Fruit fly (Drosophila melanogaster): ENCODE results near the gene CG14414.

Gene CG14414

dm6 chrX:14580359-14580961 is at the start of gene CG14414 (continued):
- TF ChIP-seq pb (GFP tag; optimal IDR thresholded peaks at IDR 0.05) (no peak), Sox100B (GFP tag; optimal IDR thresholded peaks at IDR 0.05) (no peak), CG12299 (tag; optimal IDR thresholded peaks at IDR 0.05) (no peak), Dp (GFP tag; optimal IDR thresholded peaks at IDR 0.05) (peak; percentile 87), CG14860 (GFP tag; IDR thresholded peaks at IDR 0.05; ENCODE audit: partially characterized antibody) (peak; percentile 70), CG6272 (GFP tag; IDR thresholded peaks at IDR 0.05) (peak; percentile 30; the same call in 1 of the 2 replicates), CG8388 (GFP tag; optimal IDR thresholded peaks at IDR 0.05) (no peak), Lhr (GFP tag; optimal IDR thresholded peaks at IDR 0.05) (peak; percentile 63), CG9437 (GFP tag; optimal IDR thresholded peaks at IDR 0.05) (no peak), MESR4 (GFP tag; optimal IDR thresholded peaks at IDR 0.05) (peak; percentile 90), NC2β (GFP tag; optimal IDR thresholded peaks at IDR 0.05) (peak; percentile 5), dpn (GFP tag; optimal IDR thresholded peaks at IDR 0.05) (peak in 1 of 2 experiments; percentile 28), Six4 (GFP tag; optimal IDR thresholded peaks at IDR 0.05) (no peak), gro (GFP tag; optimal IDR thresholded peaks at IDR 0.05) (peak; percentile 28), toy (GFP tag; IDR thresholded peaks at IDR 0.05) (no peak), Gug (GFP tag; IDR thresholded peaks at IDR 0.05) (peak; percentile 37; the same call in 2 of the 4 replicates), CG42726 (GFP tag; IDR thresholded peaks at IDR 0.05; ENCODE audit: partially characterized antibody) (peak; percentile 94), Dad (GFP tag; optimal IDR thresholded peaks at IDR 0.05) (peak; percentile 11), Hey (tag; optimal IDR thresholded peaks at IDR 0.05) (no peak), slbo (GFP tag; IDR thresholded peaks at IDR 0.05) (peak; percentile 74), gcm2 (GFP tag; optimal IDR thresholded peaks at IDR 0.05) (no peak), Ptx1 (GFP tag; IDR thresholded peaks at IDR 0.05) (0 out of 2 replicates have a peak, but pooled peaks have one; percentile 13), hbn (GFP tag; IDR thresholded peaks at IDR 0.05; ENCODE audit: partially characterized antibody) (peak; percentile 77), CG17829 (tag; optimal IDR thresholded peaks at IDR 0.05) (peak; percentile 45), CG18599 (GFP tag; optimal IDR thresholded peaks at IDR 0.05) (no peak), CG14050 (GFP tag; IDR thresholded peaks at IDR 0.05) (no peak), CG11695 (GFP tag; IDR thresholded peaks at IDR 0.05) (0 out of 3 replicates have a peak, but pooled peaks have one; percentile 26), CG10565 (GFP tag; optimal IDR thresholded peaks at IDR 0.05) (no peak), Ets65A (GFP tag) (peak; percentile 0), Fer2 (tag; optimal IDR thresholded peaks at IDR 0.05) (no peak), CG4854 (GFP tag; optimal IDR thresholded peaks at IDR 0.05) (peak; percentile 3), CG7745 (tag; optimal IDR thresholded peaks at IDR 0.05) (no peak), pnt (GFP tag; optimal IDR thresholded peaks at IDR 0.05) (no peak), bbx (GFP tag; IDR thresholded peaks at IDR 0.05; ENCODE audit: partially characterized antibody) (peak; percentile 89), CoRest (tag; optimal IDR thresholded peaks at IDR 0.05) (peak; percentile 18), dysf (GFP tag; IDR thresholded peaks at IDR 0.05) (0 out of 3 replicates have a peak, but pooled peaks have one; percentile 22), maf-S (GFP tag; optimal IDR thresholded peaks at IDR 0.05) (peak; percentile 17), YL-1 (GFP tag; optimal IDR thresholded peaks at IDR 0.05) (peak; percentile 33), CG10366 (GFP tag; IDR thresholded peaks at IDR 0.05) (no peak), odd (GFP tag; optimal IDR thresholded peaks at IDR 0.05) (no peak), Aef1 (GFP tag; IDR thresholded peaks at IDR 0.05) (no peak), crc (GFP tag; optimal IDR thresholded peaks at IDR 0.05) (no peak), Doc3 (GFP tag; IDR thresholded peaks at IDR 0.05; ENCODE audit: partially characterized antibody) (peak; percentile 78), gcm (GFP tag; optimal IDR thresholded peaks at IDR 0.05) (no peak), CG7987 (GFP tag; optimal IDR thresholded peaks at IDR 0.05) (no peak), CG16779 (GFP tag; IDR thresholded peaks at IDR 0.05) (0 out of 2 replicates have a peak, but pooled peaks have one; percentile 12), Ets97D (GFP tag; optimal IDR thresholded peaks at IDR 0.05) (peak; percentile 72), ERR (GFP tag; optimal IDR thresholded peaks at IDR 0.05) (no peak), cato (GFP tag; optimal IDR thresholded peaks at IDR 0.05; ENCODE audit: borderline replicate concordance) (no peak), cg (GFP tag; optimal IDR thresholded peaks at IDR 0.05) (no peak)

Measured in whole organism, embryonic.